Fruit fly (Drosophila melanogaster) whole organism, embryonic: ENCODE measurements around the gene HIPP1.
A peak's percentile ranks its signal among the peaks of the same experiment; 100 is the strongest.

ENCODE experiments used
- Blimp-1 ChIP-seq: fragments of 200-800 bp; sonication (Bioruptor generic); optimal IDR thresholded peaks from 3 replicates; lab custom pipeline; 2018; ENCODE audit warnings: missing biosample characterization, missing genetic modification characterization, mild to moderate bottlenecking, moderate library complexity, missing genetic modification reagents
- CG10147 ChIP-seq: fragments of 200-800 bp; sonication (Bioruptor generic); optimal IDR thresholded peaks from 2 replicates; lab custom pipeline; 2019; ENCODE audit warnings: missing biosample characterization, mild to moderate bottlenecking, missing genetic modification characterization, moderate library complexity
- CG10267 ChIP-seq: fragments of 200-800 bp; sonication (Bioruptor generic); optimal IDR thresholded peaks from 2 replicates; lab custom pipeline; 2018; ENCODE audit warnings: missing biosample characterization, mild to moderate bottlenecking, missing genetic modification characterization, moderate library complexity
- CG10462 ChIP-seq: fragments of 200-800 bp; sonication (Bioruptor generic); optimal IDR thresholded peaks from 2 replicates; lab custom pipeline; 2016; ENCODE audit warnings: missing biosample characterization, missing genetic modification characterization
- CG10654 ChIP-seq: fragments of 200-800 bp; sonication (Bioruptor generic); optimal IDR thresholded peaks from 2 replicates; lab custom pipeline; 2016; ENCODE audit warnings: missing biosample characterization, missing genetic modification characterization
- CG11695 ChIP-seq: fragments of 200-800 bp; sonication (Bioruptor generic); IDR thresholded peaks from 3 replicates; pipeline ENCODE4 v1.3.6; 2022; ENCODE audit warnings: missing biosample characterization, missing genetic modification characterization
- CG12104 ChIP-seq: fragments of 200-800 bp; sonication (Bioruptor generic); optimal IDR thresholded peaks from 3 replicates; lab custom pipeline; 2016; ENCODE audit warnings: missing biosample characterization, missing genetic modification characterization
- CG12659 ChIP-seq: fragments of 200-800 bp; sonication (Bioruptor generic); optimal IDR thresholded peaks from 3 replicates; lab custom pipeline; 2017; ENCODE audit warnings: mild to moderate bottlenecking, missing biosample characterization, missing genetic modification reagents, missing genetic modification characterization
- CG15514 ChIP-seq: fragments of 200-800 bp; sonication (Bioruptor generic); optimal IDR thresholded peaks from 3 replicates; lab custom pipeline; 2017; ENCODE audit warnings: missing biosample characterization, missing genetic modification characterization, mild to moderate bottlenecking, moderate library complexity, missing genetic modification reagents
- CG16813 ChIP-seq: fragments of 200-800 bp; sonication (Bioruptor generic); IDR thresholded peaks from 3 replicates; pipeline ENCODE4 v1.3.6; 2022; ENCODE audit warnings: missing biosample characterization, missing genetic modification characterization; ENCODE audit not compliant: partially characterized antibody
- CG18599 ChIP-seq: fragments of 200-800 bp; sonication (Bioruptor generic); optimal IDR thresholded peaks from 3 replicates; lab custom pipeline; 2017; ENCODE audit warnings: missing biosample characterization, missing genetic modification characterization, mild to moderate bottlenecking, moderate library complexity, missing genetic modification reagents
- CG2116 ChIP-seq: fragments of 200-800 bp; sonication (Bioruptor generic); optimal IDR thresholded peaks from 3 replicates; lab custom pipeline; 2018; ENCODE audit warnings: missing biosample characterization, mild to moderate bottlenecking, missing genetic modification characterization
- CG30020 ChIP-seq: fragments of 200-800 bp; optimal IDR thresholded peaks from 2 replicates; lab custom pipeline; 2019; ENCODE audit warnings: missing biosample characterization, mild to moderate bottlenecking, missing genetic modification characterization, moderate library complexity
- CG31441 ChIP-seq: fragments of 200-800 bp; sonication (Bioruptor generic); IDR thresholded peaks from 2 replicates; pipeline ENCODE4 v1.3.6; 2022; ENCODE audit warnings: missing biosample characterization, missing genetic modification characterization
- CG32532 ChIP-seq: fragments of 200-800 bp; sonication (Bioruptor generic); IDR thresholded peaks from 2 replicates; pipeline ENCODE4 v1.3.6; 2022; ENCODE audit warnings: missing biosample characterization, missing genetic modification characterization
- CG3281 ChIP-seq: fragments of 200-800 bp; sonication (Bioruptor generic); optimal IDR thresholded peaks from 3 replicates; lab custom pipeline; 2017; ENCODE audit warnings: missing biosample characterization, mild to moderate bottlenecking, missing genetic modification characterization
- CG42726 ChIP-seq: fragments of 200-800 bp; sonication (Bioruptor generic); IDR thresholded peaks from 2 replicates; pipeline ENCODE4 v1.3.6; 2022; ENCODE audit warnings: missing biosample characterization, missing genetic modification characterization; ENCODE audit not compliant: partially characterized antibody
- CG4820 ChIP-seq: fragments of 200-800 bp; sonication (Bioruptor generic); optimal IDR thresholded peaks from 3 replicates; lab custom pipeline; 2016; ENCODE audit warnings: missing biosample characterization, missing genetic modification characterization
- CG8924 ChIP-seq: fragments of 200-800 bp; optimal IDR thresholded peaks from 3 replicates; lab custom pipeline; 2019; ENCODE audit warnings: missing biosample characterization, mild to moderate bottlenecking, missing genetic modification characterization, moderate library complexity
- CG9215 ChIP-seq: fragments of 200-800 bp; sonication (Bioruptor generic); IDR thresholded peaks from 2 replicates; pipeline ENCODE4 v1.3.6; 2022; ENCODE audit warnings: missing biosample characterization, missing genetic modification characterization
- CG9437 ChIP-seq: fragments of 200-800 bp; sonication (Bioruptor generic); optimal IDR thresholded peaks from 2 replicates; lab custom pipeline; 2018; ENCODE audit warnings: missing biosample characterization, mild to moderate bottlenecking, missing genetic modification characterization
- Chrac-16 ChIP-seq: fragments of 200-800 bp; sonication (Bioruptor generic); optimal IDR thresholded peaks from 3 replicates; lab custom pipeline; 2016; ENCODE audit warnings: missing biosample characterization, missing genetic modification characterization
- Deaf1 ChIP-seq: fragments of 200-800 bp; optimal IDR thresholded peaks from 3 replicates; lab custom pipeline; 2019; ENCODE audit warnings: missing biosample characterization, mild to moderate bottlenecking, missing genetic modification characterization, moderate library complexity
- H2.0 ChIP-seq: fragments of 200-800 bp; sonication (Bioruptor generic); IDR thresholded peaks from 2 replicates; pipeline ENCODE4 v1.3.6; 2022; ENCODE audit warnings: missing biosample characterization, missing genetic modification characterization
- Hr3 ChIP-seq: fragments of 200-800 bp; sonication (Bioruptor generic); optimal IDR thresholded peaks from 3 replicates; lab custom pipeline; 2016; ENCODE audit warnings: missing biosample characterization, missing genetic modification characterization
- Hsf ChIP-seq: fragments of 200-800 bp; sonication (Bioruptor generic); optimal IDR thresholded peaks from 3 replicates; lab custom pipeline; 2016; ENCODE audit warnings: missing biosample characterization, missing genetic modification characterization
- MESR4 ChIP-seq: fragments of 200-800 bp; sonication (Bioruptor generic); optimal IDR thresholded peaks from 2 replicates; lab custom pipeline; 2018; ENCODE audit warnings: missing biosample characterization, mild to moderate bottlenecking, missing genetic modification characterization, moderate library complexity
- Ptx1 ChIP-seq: fragments of 200-800 bp; sonication (Bioruptor generic); IDR thresholded peaks from 2 replicates; pipeline ENCODE4 v1.3.6; 2022; ENCODE audit warnings: missing biosample characterization, missing genetic modification characterization
- Scr ChIP-seq: fragments of 200-800 bp; sonication (Bioruptor generic); IDR thresholded peaks from 2 replicates; pipeline ENCODE4 v1.3.6; 2022; ENCODE audit warnings: missing biosample characterization, missing genetic modification characterization; ENCODE audit not compliant: partially characterized antibody
- Six4 ChIP-seq: fragments of 200-800 bp; sonication (Bioruptor generic); optimal IDR thresholded peaks from 2 replicates; lab custom pipeline; 2016; ENCODE audit warnings: missing biosample characterization, missing genetic modification characterization
- Taf1 ChIP-seq: fragments of 200-800 bp; sonication (Bioruptor generic); IDR thresholded peaks from 2 replicates; pipeline ENCODE4 v1.3.6; 2022; ENCODE audit warnings: missing biosample characterization, missing genetic modification characterization
- Xbp1 ChIP-seq: fragments of 200-800 bp; sonication (Bioruptor generic); optimal IDR thresholded peaks from 3 replicates; lab custom pipeline; 2016; ENCODE audit warnings: missing biosample characterization, mild to moderate bottlenecking, missing genetic modification characterization
- YL-1 ChIP-seq: fragments of 200-800 bp; sonication (Bioruptor generic); optimal IDR thresholded peaks from 3 replicates; lab custom pipeline; 2017; ENCODE audit warnings: missing biosample characterization, mild to moderate bottlenecking, missing genetic modification characterization
- bbx ChIP-seq: fragments of 200-800 bp; sonication (Bioruptor generic); IDR thresholded peaks from 2 replicates; pipeline ENCODE4 v1.3.6; 2022; ENCODE audit warnings: missing biosample characterization, missing genetic modification characterization; ENCODE audit not compliant: partially characterized antibody
- chinmo ChIP-seq: fragments of 200-800 bp; sonication (Bioruptor generic); IDR thresholded peaks from 4 replicates; pipeline ENCODE4 v1.3.6; 2022; ENCODE audit warnings: missing biosample characterization, missing genetic modification characterization; ENCODE audit not compliant: partially characterized antibody
- crp ChIP-seq, 2 experiments: fragments of 200-800 bp; sonication (Bioruptor generic); optimal IDR thresholded peaks; 2 replicates in 1 of 2; 3 replicates in 1 of 2; lab custom pipeline; 2017; ENCODE audit warnings: missing biosample characterization in 2 of 2, missing genetic modification characterization in 2 of 2, mild to moderate bottlenecking in 1 of 2, moderate library complexity in 1 of 2
- dmrt11E ChIP-seq: fragments of 200-800 bp; sonication (Bioruptor generic); optimal IDR thresholded peaks from 3 replicates; lab custom pipeline; 2018; ENCODE audit warnings: missing biosample characterization, mild to moderate bottlenecking, missing genetic modification characterization, moderate library complexity
- fu2 ChIP-seq: fragments of 200-800 bp; sonication (Bioruptor generic); optimal IDR thresholded peaks from 2 replicates; lab custom pipeline; 2016; ENCODE audit warnings: missing biosample characterization, missing genetic modification characterization
- kni ChIP-seq: fragments of 200-800 bp; sonication (Bioruptor generic); optimal IDR thresholded peaks from 3 replicates; lab custom pipeline; 2017; ENCODE audit warnings: mild to moderate bottlenecking, missing biosample characterization, missing genetic modification reagents, missing genetic modification characterization
- phol ChIP-seq: fragments of 200-800 bp; sonication (Bioruptor generic); optimal IDR thresholded peaks from 3 replicates; lab custom pipeline; 2018; ENCODE audit warnings: missing biosample characterization, mild to moderate bottlenecking, missing genetic modification characterization, moderate library complexity
- pzg ChIP-seq: fragments of 200-800 bp; sonication (Bioruptor generic); optimal IDR thresholded peaks from 3 replicates; lab custom pipeline; 2018; ENCODE audit warnings: missing biosample characterization, mild to moderate bottlenecking, missing genetic modification characterization, moderate library complexity
- row ChIP-seq: fragments of 200-800 bp; sonication (Bioruptor generic); IDR thresholded peaks from 3 replicates; pipeline ENCODE4 v1.3.6; 2022; ENCODE audit warnings: missing biosample characterization, missing genetic modification characterization
- stwl ChIP-seq: fragments of 200-800 bp; sonication (Bioruptor generic); optimal IDR thresholded peaks from 3 replicates; lab custom pipeline; 2018; ENCODE audit warnings: missing biosample characterization, mild to moderate bottlenecking, missing genetic modification characterization, moderate library complexity
- vnd ChIP-seq: fragments of 200-800 bp; sonication (Bioruptor generic); IDR thresholded peaks from 3 replicates; pipeline ENCODE4 v1.3.6; 2022; ENCODE audit warnings: missing biosample characterization, missing genetic modification characterization; ENCODE audit not compliant: partially characterized antibody

HIPP1 gene

DNA sequence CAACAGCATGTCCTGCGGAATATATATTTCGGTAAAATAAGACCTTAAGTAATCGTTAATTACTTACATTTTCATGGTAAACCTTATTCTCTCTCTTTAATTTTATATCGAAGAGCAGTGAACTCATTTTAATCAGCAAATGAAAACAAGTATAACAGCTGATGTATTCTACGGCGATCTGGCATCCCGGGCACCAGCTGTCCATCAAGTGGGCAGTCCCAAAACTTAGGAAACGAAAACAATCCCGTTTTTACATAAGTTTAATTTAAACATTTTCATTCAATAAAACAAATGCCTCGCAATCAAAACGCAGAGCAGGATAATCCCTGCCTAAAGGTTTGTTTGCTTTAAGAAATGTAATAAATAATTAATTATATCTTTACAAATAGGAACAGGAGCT, 40.1 kb upstream of the HIPP1 start, which contains the start of the genes CG4074 and CG4186 (continued):
- peak; percentile 4 for TF ChIP-seq CG8924
- peak; percentile 35 for TF ChIP-seq Scr
- no peak for TF ChIP-seq Deaf1 (tag; lab: Kevin White, UChicago)
- peak; percentile 42 for TF ChIP-seq phol
- peak; percentile 28 for TF ChIP-seq CG3281 (GFP tag; lab: Kevin White, UChicago)
- peak; percentile 59 for TF ChIP-seq MESR4 (GFP tag; lab: Kevin White, UChicago)
- peak; percentile 43 for TF ChIP-seq CG12659
- TF ChIP-seq crp (GFP tag; optimal IDR thresholded peaks at IDR 0.05; lab: Kevin White, UChicago) = peak; percentile 94 to 99
- peak; percentile 70 for TF ChIP-seq kni (GFP tag; lab: Kevin White, UChicago)

dm6 chr3L:20771001-20771890, 38.2 kb upstream of the HIPP1 start, which contains the start of the genes CG4042 and Pitslre:
Gene CG4042 (minus strand): TSS chr3L:20771507.
Gene Pitslre (plus strand): TSS chr3L:20771528.
- TF ChIP-seq Hsf (GFP tag; lab: Kevin White, UChicago) = peak; percentile 29
- peak; percentile 55 for TF ChIP-seq CG10654
- peak; percentile 50; the same call in 1 of the 2 replicates for TF ChIP-seq CG32532 (GFP tag; lab: Robert Waterston, UW)
- TF ChIP-seq CG18599 (GFP tag; lab: Kevin White, UChicago) = peak; percentile 34
- TF ChIP-seq CG10462 = peak; percentile 30
- TF ChIP-seq CG30020 (tag; lab: Kevin White, UChicago) = peak; percentile 6
- TF ChIP-seq Blimp-1 (GFP tag; lab: Kevin White, UChicago) = peak; percentile 21
- 0 out of 2 replicates have a peak, but pooled peaks have one; percentile 15 for TF ChIP-seq Ptx1
- peak; percentile 61 for TF ChIP-seq Hr3
- TF ChIP-seq bbx (GFP tag; lab: Robert Waterston, UW) = peak; percentile 36
- TF ChIP-seq Six4 (GFP tag; lab: Kevin White, UChicago) = peak; percentile 18
- 0 out of 2 replicates have a peak, but pooled peaks have one; percentile 30 for TF ChIP-seq CG42726
- TF ChIP-seq CG15514 (GFP tag; lab: Kevin White, UChicago) = peak; percentile 22
- peak; percentile 73 for TF ChIP-seq YL-1 (GFP tag; lab: Kevin White, UChicago)
- TF ChIP-seq dmrt11E (tag; lab: Kevin White, UChicago) = peak; percentile 18
- TF ChIP-seq chinmo (GFP tag; lab: Robert Waterston, UW) = 0 out of 4 replicates have a peak, but pooled peaks have one; percentile 15
- TF ChIP-seq CG10267 = peak; percentile 31
- TF ChIP-seq CG12104 (GFP tag; lab: Kevin White, UChicago) = peak; percentile 38
- peak; percentile 41 for TF ChIP-seq CG9215 (GFP tag; lab: Robert Waterston, UW)
- TF ChIP-seq CG10147 (GFP tag; lab: Kevin White, UChicago) = peak; percentile 11
- peak; percentile 61 for TF ChIP-seq vnd (GFP tag; lab: Robert Waterston, UW)
- peak; percentile 99 for TF ChIP-seq phol
- peak; percentile 70 for TF ChIP-seq Xbp1 (GFP tag; lab: Kevin White, UChicago)
- 0 out of 2 replicates have a peak, but pooled peaks have one; percentile 33 for TF ChIP-seq CG31441 (GFP tag; lab: Robert Waterston, UW)
- TF ChIP-seq pzg (GFP tag; lab: Kevin White, UChicago) = peak; percentile 31
- no peak for TF ChIP-seq fu2
- TF ChIP-seq CG4820 (GFP tag; lab: Kevin White, UChicago) = peak; percentile 37
- peak; percentile 6 for TF ChIP-seq stwl
- peak; percentile 21 for TF ChIP-seq CG12659
- TF ChIP-seq row (GFP tag; lab: Robert Waterston, UW) = peak; percentile 86
- TF ChIP-seq Chrac-16 (GFP tag; lab: Kevin White, UChicago) = peak; percentile 60
- TF ChIP-seq Taf1 = no peak
- TF ChIP-seq Scr = peak; percentile 78
- peak; percentile 95 to 96 for TF ChIP-seq crp (GFP tag; optimal IDR thresholded peaks at IDR 0.05; lab: Kevin White, UChicago)
- no peak for TF ChIP-seq H2.0 (GFP tag; lab: Robert Waterston, UW)
- peak; percentile 53 for TF ChIP-seq CG9437
- peak; percentile 25 for TF ChIP-seq CG2116 (GFP tag; lab: Kevin White, UChicago)
- peak; percentile 49; the same call in 1 of the 3 replicates for TF ChIP-seq CG11695 (GFP tag; lab: Robert Waterston, UW)
- TF ChIP-seq CG16813 (GFP tag; lab: Robert Waterston, UW) = peak; percentile 74; the same call in 2 of the 3 replicates
